Worm (Caenorhabditis elegans): ENCODE data around the gene clec-75.

DNA sequence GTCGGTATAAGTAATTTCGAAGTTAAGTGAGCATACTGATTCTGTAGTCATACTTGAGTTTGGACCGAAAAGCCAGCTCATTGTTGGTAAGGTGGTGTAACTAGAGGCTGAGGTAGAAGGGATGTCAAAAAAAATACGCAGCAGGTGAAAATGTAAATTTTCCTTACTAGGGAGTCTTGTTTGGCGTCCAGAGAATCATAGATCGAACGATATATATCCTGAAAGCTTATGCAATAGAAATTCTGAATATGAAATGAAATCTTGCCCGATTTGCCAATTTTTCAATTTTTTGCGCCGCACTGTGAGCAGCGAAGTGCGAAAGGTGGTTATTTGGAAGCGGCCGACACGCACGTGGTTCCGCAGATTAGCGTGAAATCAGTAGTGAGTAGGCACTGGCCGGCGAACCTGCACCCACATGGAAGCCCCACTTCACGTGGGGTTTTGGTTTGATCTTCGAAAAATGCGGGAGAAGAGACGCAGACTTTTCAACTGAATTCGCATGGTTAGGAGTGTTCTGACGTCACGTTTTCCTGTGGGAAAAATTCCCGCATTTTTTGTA, 17.5 kb downstream of the clec-75 start, which contains the start of gene srh-220:
- TF ChIP-seq dao-5 (tag; optimal IDR thresholded peaks at IDR 0.05), result no peak
- no peak for TF ChIP-seq W03F9.2 (tag; optimal IDR thresholded peaks at IDR 0.05)
- TF ChIP-seq him-1 (tag; optimal IDR thresholded peaks at IDR 0.05), result no peak
